Worm (Caenorhabditis elegans) whole organism, L4 larva: ENCODE measurements around the gene Y102A11A.9.
A peak's percentile ranks its signal among the peaks of the same experiment; 100 is the strongest.

Source experiments
- F44E2.7 ChIP-seq: fragments of 200-800 bp; sonication (Bioruptor generic); IDR thresholded peaks from 2 replicates; pipeline ENCODE4 v2.1.2; 2022; ENCODE audit warnings: missing genetic modification characterization, missing compliant biosample characterization
- R02D3.7 ChIP-seq: fragments of 150-350 bp; sonication (generic microtip); optimal IDR thresholded peaks from 3 replicates; lab custom pipeline; 2014; ENCODE audit warnings: missing biosample characterization, missing genetic modification characterization
- Y48G9A.11 ChIP-seq: fragments of 200-800 bp; sonication (Bioruptor generic); IDR thresholded peaks from 2 replicates; pipeline ENCODE4 v1.3.6; 2022; ENCODE audit warnings: missing genetic modification reagents, missing genetic modification characterization, missing compliant biosample characterization
- Y75B8A.6 ChIP-seq: fragments of 200-800 bp; sonication (Bioruptor generic); IDR thresholded peaks from 2 replicates; pipeline ENCODE4 v1.3.6; 2022; ENCODE audit warnings: missing genetic modification reagents, missing genetic modification characterization, missing compliant biosample characterization
- ZK337.2 ChIP-seq: fragments of 200-800 bp; sonication (Bioruptor generic); IDR thresholded peaks from 2 replicates; pipeline ENCODE4 v1.3.6; 2022; ENCODE audit warnings: missing genetic modification reagents, missing genetic modification characterization, missing compliant biosample characterization
- ZK546.5 ChIP-seq, 2 experiments: sonication (generic microtip); optimal IDR thresholded peaks; 2 replicates each; lab custom pipeline; 2017; ENCODE audit warnings: missing biosample characterization in 2 of 2, missing genetic modification characterization in 2 of 2
- aha-1 ChIP-seq: fragments of 150-350 bp; peaks from one replicate; lab custom pipeline; 2014; ENCODE audit warnings: missing biosample characterization, missing genetic modification characterization
- arid-1 ChIP-seq: fragments of 200-800 bp; sonication (Bioruptor generic); conservative IDR thresholded peaks from 2 replicates; pipeline ENCODE4 v1.3.6; 2022; ENCODE audit warnings: missing genetic modification reagents, missing genetic modification characterization, missing compliant biosample characterization
- ceh-20 ChIP-seq: fragments of 200-800 bp; sonication (Bioruptor generic); IDR thresholded peaks from 2 replicates; pipeline ENCODE4 v1.3.6; 2022; ENCODE audit warnings: missing genetic modification reagents, missing genetic modification characterization, missing compliant biosample characterization
- ceh-28 ChIP-seq: fragments of 150-350 bp; optimal IDR thresholded peaks from 2 replicates; lab custom pipeline; 2014; ENCODE audit warnings: missing biosample characterization, missing genetic modification reagents, missing genetic modification characterization
- ctbp-1 ChIP-seq: fragments of 200-800 bp; sonication (Bioruptor generic); IDR thresholded peaks from 2 replicates; pipeline ENCODE4 v1.3.6; 2022; ENCODE audit warnings: missing genetic modification reagents, missing genetic modification characterization, missing compliant biosample characterization
- daf-12 ChIP-seq: fragments of 150-350 bp; optimal IDR thresholded peaks from 2 replicates; lab custom pipeline; 2014; ENCODE audit warnings: missing biosample characterization, missing genetic modification reagents, missing genetic modification characterization
- daf-8 ChIP-seq: fragments of 200-800 bp; sonication (Bioruptor generic); IDR thresholded peaks from 2 replicates; pipeline ENCODE4 v1.3.6; 2022; ENCODE audit warnings: missing genetic modification characterization, missing compliant biosample characterization
- dve-1 ChIP-seq: sonication (generic microtip); optimal IDR thresholded peaks from 2 replicates; lab custom pipeline; 2017; ENCODE audit warnings: antibody characterized with exemption, mild to moderate bottlenecking, missing genetic modification characterization, missing compliant biosample characterization; ENCODE audit not compliant: insufficient read depth
- fkh-10 ChIP-seq: fragments of 150-350 bp; optimal IDR thresholded peaks from 2 replicates; lab custom pipeline; 2014; ENCODE audit warnings: missing biosample characterization, missing genetic modification reagents, missing genetic modification characterization
- jun-1 ChIP-seq: fragments of 150-350 bp; optimal IDR thresholded peaks from 2 replicates; lab custom pipeline; 2014; ENCODE audit warnings: missing biosample characterization, missing genetic modification reagents, missing genetic modification characterization
- lin-1 ChIP-seq: fragments of 200-800 bp; sonication (Bioruptor generic); IDR thresholded peaks from 2 replicates; pipeline ENCODE4 v1.3.6; 2022; ENCODE audit warnings: missing genetic modification reagents, missing genetic modification characterization, missing compliant biosample characterization
- lin-15B ChIP-seq: fragments of 150-350 bp; sonication (generic microtip); optimal IDR thresholded peaks from 3 replicates; lab custom pipeline; 2014; ENCODE audit warnings: missing biosample characterization, missing genetic modification characterization
- lsy-2 ChIP-seq, 2 experiments: fragments of 150-350 bp in 1 of 2; sonication (generic microtip) in 1 of 2; optimal IDR thresholded peaks; 2 replicates each; lab custom pipeline; 2014 to 2017; ENCODE audit warnings: missing biosample characterization in 2 of 2, missing genetic modification characterization in 2 of 2
- madf-5 ChIP-seq, 2 experiments: fragments of 200-800 bp; sonication (Bioruptor generic); IDR thresholded peaks; 2 replicates each; pipeline ENCODE4 v1.3.6; 2022; ENCODE audit warnings: missing compliant biosample characterization in 2 of 2, missing genetic modification characterization in 2 of 2
- madf-9 ChIP-seq: fragments of 200-800 bp; sonication (Bioruptor generic); conservative IDR thresholded peaks from 2 replicates; pipeline ENCODE4 v1.3.6; 2022; ENCODE audit warnings: missing genetic modification reagents, missing genetic modification characterization, missing compliant biosample characterization
- mxl-2 ChIP-seq: fragments of 200-800 bp; sonication (Bioruptor generic); conservative IDR thresholded peaks from 2 replicates; pipeline ENCODE4 v1.3.6; 2022; ENCODE audit warnings: missing genetic modification reagents, missing genetic modification characterization, missing compliant biosample characterization
- nhr-102 ChIP-seq: sonication (generic microtip); optimal IDR thresholded peaks from 2 replicates; lab custom pipeline; 2016; ENCODE audit warnings: mild to moderate bottlenecking, missing genetic modification characterization, moderate library complexity, missing compliant biosample characterization
- nhr-41 ChIP-seq: fragments of 200-800 bp; sonication (Bioruptor generic); IDR thresholded peaks from 2 replicates; pipeline ENCODE4 v1.3.6; 2022; ENCODE audit warnings: missing genetic modification reagents, missing genetic modification characterization, missing compliant biosample characterization
- nhr-6 ChIP-seq: fragments of 150-350 bp; optimal IDR thresholded peaks from 2 replicates; lab custom pipeline; 2014; ENCODE audit warnings: missing biosample characterization, missing genetic modification characterization
- nhr-77 ChIP-seq: fragments of 150-350 bp; optimal IDR thresholded peaks from 2 replicates; lab custom pipeline; 2014; ENCODE audit warnings: missing biosample characterization, missing genetic modification characterization
- pqm-1 ChIP-seq: sonication (generic microtip); optimal IDR thresholded peaks from 2 replicates; lab custom pipeline; 2017; ENCODE audit warnings: missing biosample characterization, missing genetic modification characterization
- sdz-12 ChIP-seq: fragments of 200-800 bp; sonication (Bioruptor generic); optimal IDR thresholded peaks from 2 replicates; lab custom pipeline; 2018; ENCODE audit warnings: mild to moderate bottlenecking, missing genetic modification characterization, missing compliant biosample characterization
- skn-1 ChIP-seq: fragments of 150-350 bp; optimal IDR thresholded peaks from 2 replicates; lab custom pipeline; 2014; ENCODE audit warnings: missing biosample characterization, missing genetic modification characterization
- snpc-1.2 ChIP-seq: fragments of 200-800 bp; sonication (Bioruptor generic); IDR thresholded peaks from 2 replicates; pipeline ENCODE4 v1.3.6; 2022; ENCODE audit warnings: missing genetic modification reagents, missing genetic modification characterization, missing compliant biosample characterization
- snpc-4 ChIP-seq: fragments of 150-350 bp; optimal IDR thresholded peaks from 2 replicates; lab custom pipeline; 2014; ENCODE audit warnings: missing biosample characterization, missing genetic modification characterization
- unc-62 ChIP-seq, 3 experiments: fragments of 150-350 bp in 1 of 3; sonication (generic microtip); optimal IDR thresholded peaks in 2 of 3; peaks in 1 of 3; 1 replicate in 1 of 3; 2 replicates in 2 of 3; lab custom pipeline; 2014 to 2017; ENCODE audit warnings: missing biosample characterization in 3 of 3, missing genetic modification characterization in 3 of 3, missing genetic modification reagents in 3 of 3, missing genotype in 1 of 3
- zfp-3 ChIP-seq: fragments of 200-800 bp; sonication (Bioruptor generic); conservative IDR thresholded peaks from 2 replicates; pipeline ENCODE4 v1.3.6; 2022; ENCODE audit warnings: missing genetic modification reagents, missing genetic modification characterization, missing compliant biosample characterization
- zip-11 ChIP-seq: fragments of 200-800 bp; sonication (Bioruptor generic); IDR thresholded peaks from 2 replicates; pipeline ENCODE4 v1.3.6; 2022; ENCODE audit warnings: missing genetic modification characterization, missing compliant biosample characterization
- zip-2 ChIP-seq: fragments of 150-350 bp; optimal IDR thresholded peaks from 2 replicates; lab custom pipeline; 2014; ENCODE audit warnings: missing biosample characterization, missing genetic modification characterization

The Y102A11A.9 gene

ce11 chrX:2043224-2043623 is 30.3 kb downstream of the Y102A11A.9 start:
- TF ChIP-seq R02D3.7 (no peak), dve-1 (no peak), snpc-4 (tag; lab: Kevin White, UChicago) (no peak), zfp-3 (GFP tag; lab: Robert Waterston, UW) (no peak)

- TF ChIP-seq skn-1 (tag; lab: Kevin White, UChicago), result no peak
- no peak for TF ChIP-seq snpc-1.2 (GFP tag; lab: Robert Waterston, UW)
- no peak for TF ChIP-seq F44E2.7
- no peak for TF ChIP-seq fkh-10 (GFP tag; lab: Kevin White, UChicago)
- TF ChIP-seq lsy-2 (tag; optimal IDR thresholded peaks at IDR 0.05; lab: Kevin White, UChicago), result no peak
- no peak for TF ChIP-seq Y48G9A.11 (GFP tag; lab: Robert Waterston, UW)
- no peak for TF ChIP-seq ctbp-1 (GFP tag; lab: Robert Waterston, UW)
- TF ChIP-seq zip-2, result no peak
- no peak for TF ChIP-seq R02D3.7
- TF ChIP-seq daf-12 (tag; lab: Kevin White, UChicago), result no peak
- no peak for TF ChIP-seq nhr-6 (tag; lab: Kevin White, UChicago)
- TF ChIP-seq lin-1 (GFP tag; lab: Robert Waterston, UW), result no peak
- no peak for TF ChIP-seq arid-1 (GFP tag; lab: Robert Waterston, UW)
- TF ChIP-seq jun-1, result no peak
- TF ChIP-seq ceh-28 (tag; lab: Kevin White, UChicago), result no peak
- no peak for TF ChIP-seq sdz-12 (GFP tag; lab: Kevin White, UChicago)
- TF ChIP-seq ZK546.5 (tag; optimal IDR thresholded peaks at IDR 0.05; lab: Kevin White, UChicago), result no peak
- no peak for TF ChIP-seq pqm-1 (tag; lab: Kevin White, UChicago)
- TF ChIP-seq nhr-77 (tag; lab: Kevin White, UChicago), result no peak
- TF ChIP-seq daf-8 (GFP tag; lab: Robert Waterston, UW), result no peak
Observed at ce11 chrX:2044541-2045168, 31.7 kb downstream of the Y102A11A.9 start.

- TF ChIP-seq aha-1 (tag; lab: Kevin White, UChicago) (peak; percentile 56), lin-15B (tag; lab: Kevin White, UChicago) (no peak), unc-62 (GFP tag; optimal IDR thresholded peaks at IDR 0.05 in 1 of 2; lab: Kevin White, UChicago) (peak in 1 of 2 experiments; percentile 8), unc-62 (tag; optimal IDR thresholded peaks at IDR 0.05; lab: Kevin White, UChicago) (no peak)
Observed at ce11 chrX:2045603-2046002, 32.7 kb downstream of the Y102A11A.9 start.

- TF ChIP-seq nhr-102 (tag; lab: Kevin White, UChicago) (no peak), mxl-2 (GFP tag; lab: Robert Waterston, UW) (no peak), ceh-20 (peak; percentile 46; the same call in 1 of the 2 replicates), nhr-41 (GFP tag; lab: Robert Waterston, UW) (no peak), zip-11 (GFP tag; lab: Robert Waterston, UW) (no peak), Y75B8A.6 (GFP tag; lab: Robert Waterston, UW) (no peak), Y48G9A.11 (GFP tag; lab: Robert Waterston, UW) (no peak), madf-5 (GFP tag; IDR thresholded peaks at IDR 0.05; lab: Robert Waterston, UW) (no peak), unc-62 (GFP tag; optimal IDR thresholded peaks at IDR 0.05 in 1 of 2; lab: Kevin White, UChicago) (peak in 1 of 2 experiments; percentile 46), unc-62 (tag; optimal IDR thresholded peaks at IDR 0.05; lab: Kevin White, UChicago) (no peak), ZK337.2 (no peak), madf-9 (GFP tag; lab: Robert Waterston, UW) (no peak)
- TF ChIP-seq, all 104 proteins: peak for 2
Observed at ce11 chrX:2046124-2046722, 33.3 kb downstream of the Y102A11A.9 start, which contains the start of gene igcm-4. TSS of gene igcm-4 (minus strand) at chrX:2046360.
